Worm (Caenorhabditis elegans) whole organism, L3 larva: ENCODE measurements around the gene F57B1.5.
A peak's percentile ranks its signal among the peaks of the same experiment; 100 is the strongest.

Source experiments
- ZK546.5 ChIP-seq: sonication (generic microtip); optimal IDR thresholded peaks from 2 replicates; lab custom pipeline; 2017; ENCODE audit warnings: missing biosample characterization, missing genetic modification characterization
- aly-2 ChIP-seq: fragments of 150-350 bp; optimal IDR thresholded peaks from 2 replicates; lab custom pipeline; 2014; ENCODE audit warnings: missing biosample characterization, missing genetic modification characterization
- ama-1 ChIP-seq: fragments of 150-350 bp; optimal IDR thresholded peaks from 2 replicates; lab custom pipeline; 2018
- ceh-28 ChIP-seq: fragments of 150-350 bp; optimal IDR thresholded peaks from 2 replicates; lab custom pipeline; 2014; ENCODE audit warnings: missing biosample characterization, missing genetic modification reagents, missing genetic modification characterization
- ceh-82 ChIP-seq: fragments of 150-350 bp; optimal IDR thresholded peaks from 2 replicates; lab custom pipeline; 2014; ENCODE audit warnings: missing biosample characterization, missing genetic modification characterization
- egl-5 ChIP-seq: fragments of 150-350 bp; optimal IDR thresholded peaks from 2 replicates; lab custom pipeline; 2017; ENCODE audit warnings: missing biosample characterization, missing genetic modification reagents, missing genetic modification characterization, inconsistent platforms
- elt-2 ChIP-seq: sonication (generic microtip); optimal IDR thresholded peaks from 2 replicates; lab custom pipeline; 2016; ENCODE audit warnings: missing genetic modification reagents, mild to moderate bottlenecking, missing genetic modification characterization, missing compliant biosample characterization
- elt-3 ChIP-seq, 3 experiments: fragments of 150-350 bp in 1 of 3; sonication (generic microtip) in 2 of 3; optimal IDR thresholded peaks; 2 replicates in 2 of 3; 4 replicates in 1 of 3; lab custom pipeline; 2014 to 2017; ENCODE audit warnings: missing biosample characterization in 3 of 3, missing genetic modification characterization in 3 of 3
- eor-1 ChIP-seq, 2 experiments: fragments of 150-350 bp; optimal IDR thresholded peaks; 2 replicates each; lab custom pipeline; 2014 to 2018; ENCODE audit warnings: missing biosample characterization in 2 of 2, missing genetic modification characterization in 2 of 2
- fkh-10 ChIP-seq: sonication (generic microtip); optimal IDR thresholded peaks from 2 replicates; lab custom pipeline; 2017; ENCODE audit warnings: missing biosample characterization, missing genetic modification reagents, missing genetic modification characterization
- fos-1 ChIP-seq: fragments of 150-350 bp; optimal IDR thresholded peaks from 2 replicates; lab custom pipeline; 2014; ENCODE audit warnings: missing biosample characterization, missing genetic modification characterization
- hmg-11 ChIP-seq: sonication (generic microtip); optimal IDR thresholded peaks from 2 replicates; lab custom pipeline; 2016; ENCODE audit warnings: missing genetic modification characterization, missing compliant biosample characterization
- jun-1 ChIP-seq: fragments of 150-350 bp; optimal IDR thresholded peaks from 2 replicates; lab custom pipeline; 2014; ENCODE audit warnings: missing biosample characterization, missing genetic modification reagents, missing genetic modification characterization
- lin-15B ChIP-seq: fragments of 150-350 bp; optimal IDR thresholded peaks from 2 replicates; lab custom pipeline; 2014; ENCODE audit warnings: missing biosample characterization, missing genetic modification characterization
- lin-39 ChIP-seq: fragments of 150-350 bp; optimal IDR thresholded peaks from 2 replicates; lab custom pipeline; 2018; ENCODE audit warnings: missing biosample characterization, missing genetic modification reagents, missing genetic modification characterization
- lsy-12 ChIP-seq: sonication (generic microtip); optimal IDR thresholded peaks from 2 replicates; lab custom pipeline; 2016; ENCODE audit warnings: mild to moderate bottlenecking, missing genetic modification characterization, missing compliant biosample characterization
- mml-1 ChIP-seq: fragments of 150-350 bp; sonication (generic microtip); optimal IDR thresholded peaks from 3 replicates; lab custom pipeline; 2014; ENCODE audit warnings: missing biosample characterization, missing genetic modification characterization
- nfya-1 ChIP-seq: sonication (generic microtip); optimal IDR thresholded peaks from 2 replicates; lab custom pipeline; 2017; ENCODE audit warnings: missing genetic modification characterization, mild to moderate bottlenecking, missing compliant biosample characterization, antibody characterized with exemption, moderate library complexity; ENCODE audit not compliant: insufficient read depth
- nhr-11 ChIP-seq: fragments of 150-350 bp; optimal IDR thresholded peaks from 2 replicates; lab custom pipeline; 2014; ENCODE audit warnings: missing biosample characterization, missing genetic modification characterization
- nhr-23 ChIP-seq: fragments of 150-350 bp; optimal IDR thresholded peaks from 2 replicates; lab custom pipeline; 2014; ENCODE audit warnings: missing biosample characterization, missing genetic modification reagents, missing genetic modification characterization
- nhr-25 ChIP-seq: sonication (generic microtip); optimal IDR thresholded peaks from 2 replicates; lab custom pipeline; 2017; ENCODE audit warnings: missing biosample characterization, missing genetic modification characterization
- nhr-43 ChIP-seq: sonication (generic microtip); optimal IDR thresholded peaks from 2 replicates; lab custom pipeline; 2016; ENCODE audit warnings: mild to moderate bottlenecking, missing genetic modification characterization, missing compliant biosample characterization; ENCODE audit not compliant: poor library complexity, severe bottlenecking
- nhr-77 ChIP-seq: fragments of 150-350 bp; optimal IDR thresholded peaks from 2 replicates; lab custom pipeline; 2014; ENCODE audit warnings: missing biosample characterization, missing genetic modification characterization
- pha-4 ChIP-seq: fragments of 150-350 bp; optimal IDR thresholded peaks from 2 replicates; lab custom pipeline; 2014; ENCODE audit warnings: missing biosample characterization, missing genetic modification reagents, missing genetic modification characterization
- sea-2 ChIP-seq: fragments of 150-350 bp; sonication (generic microtip); optimal IDR thresholded peaks from 4 replicates; lab custom pipeline; 2014; ENCODE audit warnings: missing biosample characterization, missing genetic modification reagents, missing genetic modification characterization
- snpc-4 ChIP-seq: fragments of 150-350 bp; optimal IDR thresholded peaks from 2 replicates; lab custom pipeline; 2014; ENCODE audit warnings: missing biosample characterization, missing genetic modification characterization
- unc-39 ChIP-seq: sonication (generic microtip); optimal IDR thresholded peaks from 4 replicates; lab custom pipeline; 2017; ENCODE audit warnings: missing biosample characterization, missing genetic modification characterization
- unc-62 ChIP-seq: fragments of 150-350 bp; sonication (generic microtip); optimal IDR thresholded peaks from 4 replicates; lab custom pipeline; 2014; ENCODE audit warnings: missing biosample characterization, missing genetic modification reagents, missing genetic modification characterization
- ztf-4 ChIP-seq: fragments of 150-350 bp; optimal IDR thresholded peaks from 2 replicates; lab custom pipeline; 2014; ENCODE audit warnings: missing biosample characterization, missing genetic modification characterization

F57B1.5 gene

DNA sequence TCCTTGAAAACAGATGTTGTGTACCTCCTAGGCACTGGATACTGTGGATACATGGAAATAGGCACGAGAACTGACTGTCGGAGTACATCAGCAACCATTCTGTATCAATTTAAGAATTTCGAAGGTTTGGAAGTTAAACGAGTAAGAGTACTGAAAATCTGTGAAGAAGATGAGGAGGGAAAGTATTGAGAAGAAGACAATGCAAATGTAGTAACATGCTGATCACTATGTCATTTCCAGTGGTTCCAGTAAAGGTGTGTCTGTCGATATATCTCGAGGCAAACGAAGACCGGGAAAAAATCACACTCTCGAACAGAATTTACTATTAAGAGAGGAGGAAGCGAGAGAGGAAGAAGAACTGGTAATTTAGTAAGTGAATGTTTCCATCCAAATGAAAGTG lies 29.0 kb downstream of the F57B1.5 start, which contains the start of gene dmd-10:
TSS of gene dmd-10 (minus strand) at position 101 of the 400 bp plus-strand sequence.
- TF ChIP-seq fkh-10 (GFP tag; lab: Kevin White, UChicago) = no peak
- no peak for TF ChIP-seq elt-2 (tag; lab: Kevin White, UChicago)
- TF ChIP-seq egl-5 = no peak
- no peak for TF ChIP-seq mml-1 (tag; lab: Kevin White, UChicago)
- TF ChIP-seq ztf-4 (tag; lab: Kevin White, UChicago) = no peak
- TF ChIP-seq pha-4 (tag; lab: Kevin White, UChicago) = no peak
- TF ChIP-seq lsy-12 = no peak
- TF ChIP-seq fos-1 = no peak
- TF ChIP-seq ceh-82 (tag; lab: Kevin White, UChicago) = no peak
- TF ChIP-seq aly-2 (tag; lab: Kevin White, UChicago) = no peak
- no peak for TF ChIP-seq nhr-77 (tag; lab: Kevin White, UChicago)
- no peak for TF ChIP-seq hmg-11 (tag; lab: Kevin White, UChicago)
- no peak for TF ChIP-seq jun-1
- TF ChIP-seq nhr-23 = no peak
- TF ChIP-seq snpc-4 (tag; lab: Kevin White, UChicago) = no peak
- no peak for TF ChIP-seq eor-1 (tag; optimal IDR thresholded peaks at IDR 0.05; lab: Kevin White, UChicago)
- no peak for TF ChIP-seq ceh-28
- TF ChIP-seq unc-39 (tag; lab: Kevin White, UChicago) = no peak

DNA sequence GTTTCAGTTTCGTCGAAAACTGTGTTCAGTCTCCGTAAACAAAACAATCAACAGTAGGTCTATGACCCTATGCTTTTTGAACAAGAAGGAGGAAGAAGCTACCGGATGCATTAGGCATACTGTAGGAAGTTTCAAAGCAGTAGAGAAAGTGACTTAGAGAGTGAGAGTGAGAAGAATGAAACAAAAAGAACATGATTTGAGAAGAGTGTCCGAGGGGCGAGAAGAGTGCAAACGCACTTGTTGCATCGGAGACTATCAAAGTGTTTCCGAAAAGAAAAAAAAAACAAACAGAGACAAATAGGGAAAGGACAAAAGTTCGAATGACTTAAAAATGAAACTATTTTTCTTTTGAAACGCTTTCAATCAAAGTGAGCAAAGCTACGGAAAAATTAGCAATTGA lies 35.7 kb downstream of the F57B1.5 start:
- TF ChIP-seq ceh-28 = no peak
- no peak for TF ChIP-seq sea-2 (GFP tag; lab: Kevin White, UChicago)
- TF ChIP-seq nhr-23 = peak; percentile 49
- no peak for TF ChIP-seq snpc-4 (tag; lab: Kevin White, UChicago)
- no peak for TF ChIP-seq lin-15B
- no peak for TF ChIP-seq elt-2 (tag; lab: Kevin White, UChicago)
- TF ChIP-seq eor-1 (tag; optimal IDR thresholded peaks at IDR 0.05; lab: Kevin White, UChicago) = no peak
- no peak for TF ChIP-seq nfya-1
- no peak for TF ChIP-seq elt-3 (tag; optimal IDR thresholded peaks at IDR 0.05; lab: Kevin White, UChicago)
- TF ChIP-seq ama-1 (lab: Kevin White, UChicago) = no peak
- no peak for TF ChIP-seq ZK546.5 (tag; lab: Kevin White, UChicago)
- TF ChIP-seq nhr-25 = peak; percentile 43
- TF ChIP-seq lin-39 (tag; lab: Kevin White, UChicago) = no peak
- no peak for TF ChIP-seq ceh-82 (tag; lab: Kevin White, UChicago)
- TF ChIP-seq hmg-11 (tag; lab: Kevin White, UChicago) = no peak
- no peak for TF ChIP-seq lsy-12
- TF ChIP-seq unc-62 (GFP tag; lab: Kevin White, UChicago) = no peak
- TF ChIP-seq pha-4 (tag; lab: Kevin White, UChicago) = peak; percentile 52
- peak; percentile 77 for TF ChIP-seq nhr-43 (tag; lab: Kevin White, UChicago)

DNA sequence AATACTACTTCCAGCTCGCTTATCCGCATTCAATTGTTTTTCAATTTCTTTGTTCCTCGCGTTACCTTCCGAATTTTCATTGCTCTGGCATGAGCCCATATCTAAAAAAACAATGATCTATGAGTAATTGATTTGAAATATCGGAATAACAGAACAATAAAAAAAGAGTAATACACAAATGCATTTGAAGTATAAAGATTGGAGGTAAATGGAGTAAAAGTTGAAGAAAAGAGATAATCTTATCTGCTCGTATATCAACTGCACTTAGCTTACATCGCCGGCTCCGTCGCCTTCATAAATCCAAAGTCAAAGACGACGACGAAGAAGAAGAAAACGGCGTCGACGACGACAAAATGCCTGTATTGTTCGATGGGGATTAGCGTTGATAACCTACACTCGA lies 41.9 kb downstream of the F57B1.5 start, which contains the start of gene odr-3:
TSS of gene odr-3 (minus strand) at position 101 of the 400 bp plus-strand sequence.
- no peak for TF ChIP-seq nhr-77 (tag; lab: Kevin White, UChicago)
- TF ChIP-seq, all 47 proteins: peak for 0

DNA sequence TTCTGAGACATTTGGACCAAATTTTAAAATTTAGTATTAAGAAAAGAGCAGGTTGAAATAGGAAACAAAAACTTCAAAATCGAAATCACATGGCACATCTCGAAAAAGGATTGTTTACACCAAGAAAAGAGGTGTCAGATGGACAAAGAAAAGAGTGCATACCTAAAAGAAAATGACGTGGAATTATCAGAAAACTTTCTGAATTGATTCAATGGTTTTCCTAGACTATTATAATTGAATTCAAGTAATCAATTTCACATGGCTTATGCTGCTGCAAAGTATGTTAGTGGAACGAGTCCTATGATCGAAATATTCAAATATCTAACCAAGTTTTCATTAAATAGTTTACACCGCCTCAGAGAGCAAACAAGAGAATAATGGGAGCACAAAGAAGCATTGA lies 45.3 kb downstream of the F57B1.5 start:
- TF ChIP-seq mml-1 (tag; lab: Kevin White, UChicago) (no peak), nhr-11 (peak; percentile 48)
- TF ChIP-seq, all 47 proteins: peak for 1
